Fruit fly (Drosophila melanogaster) whole organism: ENCODE measurements around the gene CG15814.

Experiments used
- CG8478 ChIP-seq: fragments of >200 bp; optimal IDR thresholded peaks from 2 replicates; lab custom pipeline; 2018; ENCODE audit warnings: inconsistent platforms
- Dll ChIP-seq: fragments of >200 bp; optimal IDR thresholded peaks from 2 replicates; lab custom pipeline; 2017
- pan ChIP-seq: fragments of >200 bp; optimal IDR thresholded peaks from 2 replicates; lab custom pipeline; 2017
- psq ChIP-seq: fragments of >200 bp; optimal IDR thresholded peaks from 2 replicates; lab custom pipeline; 2017
- usp ChIP-seq: fragments of >200 bp; optimal IDR thresholded peaks from 2 replicates; lab custom pipeline; 2017; ENCODE audit warnings: missing biosample characterization, missing genetic modification characterization, mixed read lengths

dm6 chrX:17799803-17800151 lies 50.4 kb downstream of the CG15814 start:
- TF ChIP-seq CG8478 (lab: Kevin White, UChicago) (no peak), pan (no peak), usp (GFP tag; lab: Kevin White, UChicago) (no peak), psq (lab: Kevin White, UChicago) (no peak), Dll (lab: Kevin White, UChicago) (no peak)
